Worm (Caenorhabditis elegans) whole organism, L2 larva: ENCODE results near the gene cyp-14A4.

ENCODE experiments used
- Y55F3AM.14 ChIP-seq: fragments of 200-800 bp; sonication (Bioruptor generic); optimal IDR thresholded peaks from 2 replicates; lab custom pipeline; 2018; ENCODE audit warnings: mild to moderate bottlenecking, missing genetic modification characterization, missing compliant biosample characterization
- ama-1 ChIP-seq: fragments of 150-350 bp; optimal IDR thresholded peaks from 2 replicates; lab custom pipeline; 2018; ENCODE audit warnings: inconsistent platforms
- nhr-237 ChIP-seq: fragments of 150-350 bp; optimal IDR thresholded peaks from 2 replicates; lab custom pipeline; 2014; ENCODE audit warnings: missing biosample characterization, missing genetic modification characterization
- ztf-1 ChIP-seq: fragments of 200-800 bp; sonication (Bioruptor generic); conservative IDR thresholded peaks from 2 replicates; pipeline ENCODE4 v1.3.6; 2022; ENCODE audit warnings: missing genetic modification characterization, missing compliant biosample characterization

ce11 chrX:13324326-13324725 lies 40.3 kb upstream of the cyp-14A4 start:
- TF ChIP-seq ztf-1 (GFP tag; lab: Robert Waterston, UW) (no peak), nhr-237 (tag; lab: Kevin White, UChicago) (no peak), Y55F3AM.14 (GFP tag; lab: Kevin White, UChicago) (no peak), ama-1 (lab: Kevin White, UChicago) (no peak)
